Worm (Caenorhabditis elegans): Measurements from ENCODE around the gene mppb-1.

mppb-1 gene

ce11 chrIV:9053403-9053802, 21.1 kb upstream of the mppb-1 start:
- TF ChIP-seq ceh-18 (tag; optimal IDR thresholded peaks at IDR 0.05), result no peak
- no peak for TF ChIP-seq fkh-6 (tag; optimal IDR thresholded peaks at IDR 0.05)
- TF ChIP-seq ets-4 (tag; optimal IDR thresholded peaks at IDR 0.05), result no peak
- TF ChIP-seq unc-42 (tag; optimal IDR thresholded peaks at IDR 0.05), result no peak
- no peak for TF ChIP-seq pros-1 (tag; optimal IDR thresholded peaks at IDR 0.05)
- TF ChIP-seq ttx-3 (tag; optimal IDR thresholded peaks at IDR 0.05), result no peak
- no peak for TF ChIP-seq ceh-34 (tag; optimal IDR thresholded peaks at IDR 0.05)
- no peak for TF ChIP-seq hlh-6 (tag; optimal IDR thresholded peaks at IDR 0.05)
- TF ChIP-seq ceh-6 (GFP tag; optimal IDR thresholded peaks at IDR 0.05), result no peak
- no peak for TF ChIP-seq T23F11.4 (GFP tag; optimal IDR thresholded peaks at IDR 0.05)
- no peak for TF ChIP-seq ceh-14 (tag; optimal IDR thresholded peaks at IDR 0.05)
- TF ChIP-seq C38D4.7 (GFP tag; optimal IDR thresholded peaks at IDR 0.05), result no peak
- no peak for TF ChIP-seq pqm-1 (tag; optimal IDR thresholded peaks at IDR 0.05)
- TF ChIP-seq pat-9 (tag; optimal IDR thresholded peaks at IDR 0.05), result no peak
- no peak for TF ChIP-seq elt-4 (tag; optimal IDR thresholded peaks at IDR 0.05)
- TF ChIP-seq ceh-9 (tag; optimal IDR thresholded peaks at IDR 0.05), result no peak
- TF ChIP-seq ahr-1 (tag; optimal IDR thresholded peaks at IDR 0.05), result no peak
- no peak for TF ChIP-seq ceh-45 (GFP tag; IDR thresholded peaks at IDR 0.05)

ce11 chrIV:9063518-9063917, 11.0 kb upstream of the mppb-1 start:
- TF ChIP-seq nfya-1 (tag; optimal IDR thresholded peaks at IDR 0.05) (no peak), dmd-4 (tag; optimal IDR thresholded peaks at IDR 0.05; ENCODE audit: borderline replicate concordance) (no peak), mec-3 (tag; optimal IDR thresholded peaks at IDR 0.05; ENCODE audit: borderline replicate concordance) (no peak), unc-55 (GFP tag; optimal IDR thresholded peaks at IDR 0.05) (no peak), ttx-3 (tag; optimal IDR thresholded peaks at IDR 0.05) (no peak), K02D7.2 (tag; optimal IDR thresholded peaks at IDR 0.05) (no peak)

ce11 chrIV:9069703-9070102, 4.8 kb upstream of the mppb-1 start, which contains the start of gene nhr-11:
Gene nhr-11 (plus strand): TSS chrIV:9070003.
- TF ChIP-seq ceh-45 (GFP tag; IDR thresholded peaks at IDR 0.05) (no peak), pros-1 (tag; optimal IDR thresholded peaks at IDR 0.05) (no peak), eyg-1 (tag; optimal IDR thresholded peaks at IDR 0.05) (no peak), ceh-31 (tag; optimal IDR thresholded peaks at IDR 0.05) (no peak), dmd-4 (tag; optimal IDR thresholded peaks at IDR 0.05; ENCODE audit: borderline replicate concordance) (no peak), hlh-6 (tag; optimal IDR thresholded peaks at IDR 0.05) (no peak), odd-2 (tag; optimal IDR thresholded peaks at IDR 0.05) (no peak), pqm-1 (tag; optimal IDR thresholded peaks at IDR 0.05) (no peak), ceh-24 (tag; optimal IDR thresholded peaks at IDR 0.05) (no peak), npax-4 (tag; optimal IDR thresholded peaks at IDR 0.05) (no peak), nhr-232 (tag; optimal IDR thresholded peaks at IDR 0.05) (no peak), hlh-30 (tag; optimal IDR thresholded peaks at IDR 0.05; ENCODE audit: insufficient read depth) (no peak), fkh-6 (tag; optimal IDR thresholded peaks at IDR 0.05) (no peak), ceh-2 (tag; optimal IDR thresholded peaks at IDR 0.05) (no peak), ceh-14 (tag; optimal IDR thresholded peaks at IDR 0.05) (no peak), ttx-3 (tag; optimal IDR thresholded peaks at IDR 0.05) (no peak), K02D7.2 (tag; optimal IDR thresholded peaks at IDR 0.05) (no peak), ceh-48 (tag; optimal IDR thresholded peaks at IDR 0.05) (no peak), tbx-7 (tag; optimal IDR thresholded peaks at IDR 0.05) (no peak), fkh-10 (GFP tag; optimal IDR thresholded peaks at IDR 0.05) (no peak)

- peak; percentile 73 for TF ChIP-seq elt-2 (tag; optimal IDR thresholded peaks at IDR 0.05)
- TF ChIP-seq pros-1 (tag; optimal IDR thresholded peaks at IDR 0.05), result no peak
Observed at ce11 chrIV:9070188-9070587, 4.3 kb upstream of the mppb-1 start.

- no peak for TF ChIP-seq ets-4 (tag; optimal IDR thresholded peaks at IDR 0.05)
- no peak for TF ChIP-seq F13H6.1 (tag; optimal IDR thresholded peaks at IDR 0.05)
- TF ChIP-seq fkh-6 (tag; optimal IDR thresholded peaks at IDR 0.05), result no peak
- no peak for TF ChIP-seq fkh-10 (GFP tag; optimal IDR thresholded peaks at IDR 0.05)
- no peak for TF ChIP-seq ceh-6 (GFP tag; optimal IDR thresholded peaks at IDR 0.05)
- no peak for TF ChIP-seq pros-1 (tag; optimal IDR thresholded peaks at IDR 0.05)
- no peak for TF ChIP-seq ttx-3 (tag; optimal IDR thresholded peaks at IDR 0.05)
- no peak for TF ChIP-seq fax-1 (tag; optimal IDR thresholded peaks at IDR 0.05)
- TF ChIP-seq K09A11.1 (tag; optimal IDR thresholded peaks at IDR 0.05; ENCODE audit: insufficient read depth), result no peak
- no peak for TF ChIP-seq hlh-13 (GFP tag; optimal IDR thresholded peaks at IDR 0.05)
- TF ChIP-seq ceh-30 (tag; optimal IDR thresholded peaks at IDR 0.05), result no peak
- TF ChIP-seq nfya-1 (tag; optimal IDR thresholded peaks at IDR 0.05), result no peak
- no peak for TF ChIP-seq hlh-30 (tag; optimal IDR thresholded peaks at IDR 0.05; ENCODE audit: insufficient read depth)
Observed at ce11 chrIV:9078469-9078868, 4.0 kb downstream of the mppb-1 start, which contains the start of gene mans-4. Gene mans-4 (minus strand): TSS chrIV:9078569.
